Worm (Caenorhabditis elegans) whole organism, L4/young adult: ENCODE data around the gene acr-9.

ENCODE experiments used
- W03F9.2 ChIP-seq: fragments of 150-350 bp; optimal IDR thresholded peaks from 2 replicates; lab custom pipeline; 2014; ENCODE audit warnings: missing biosample characterization, missing genetic modification characterization
- dao-5 ChIP-seq: sonication (generic microtip); optimal IDR thresholded peaks from 2 replicates; lab custom pipeline; 2016; ENCODE audit warnings: missing genotype, missing genetic modification characterization, moderate library complexity, missing compliant biosample characterization
- him-1 ChIP-seq: sonication (generic microtip); optimal IDR thresholded peaks from 2 replicates; lab custom pipeline; 2016; ENCODE audit warnings: missing genotype, missing genetic modification reagents, missing genetic modification characterization, missing compliant biosample characterization

DNA sequence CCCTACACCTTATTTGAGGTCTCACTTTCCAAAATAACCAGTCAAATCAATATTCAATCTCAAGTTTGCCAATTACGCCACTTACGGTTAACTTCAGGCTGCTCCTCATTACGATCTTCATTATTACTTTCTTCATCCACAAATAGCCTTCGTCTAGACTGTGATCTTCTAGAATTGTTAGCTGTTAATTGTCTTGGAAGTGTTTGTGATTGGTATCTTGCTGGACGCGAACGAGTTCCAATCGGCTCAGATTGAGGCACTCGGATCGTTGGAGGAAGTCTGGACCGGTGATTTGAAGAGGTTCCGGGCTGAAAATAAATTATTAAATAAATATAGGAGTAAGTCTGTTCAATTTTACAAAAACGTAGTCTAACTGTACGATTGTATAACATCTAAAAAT is 20.2 kb upstream of the acr-9 start:
- TF ChIP-seq W03F9.2 (tag; lab: Kevin White, UChicago) = no peak
- TF ChIP-seq him-1 (tag; lab: Kevin White, UChicago) = no peak
- no peak for TF ChIP-seq dao-5
